Fruit fly (Drosophila melanogaster) S2 (cell line): ENCODE data around the gene Prp31.

Source experiments
- CG8478 ChIP-seq: fragments of >200 bp; optimal IDR thresholded peaks from 2 replicates; lab custom pipeline; 2018
- CTCF ChIP-seq, 2 experiments: fragments of >200 bp; optimal IDR thresholded peaks; 2 replicates each; lab custom pipeline; 2018

The Prp31 gene

dm6 chr3L:15203585-15203984, 44.7 kb downstream of the Prp31 start:
- TF ChIP-seq CTCF (optimal IDR thresholded peaks at IDR 0.05; lab: Kevin White, UChicago): no peak
- TF ChIP-seq CG8478 (lab: Kevin White, UChicago): no peak

- TF ChIP-seq CTCF (optimal IDR thresholded peaks at IDR 0.05; lab: Kevin White, UChicago) (no peak), CG8478 (lab: Kevin White, UChicago) (no peak)
These were observed 47.2 kb downstream of the Prp31 start for dm6 chr3L:15206058-15206457.

- TF ChIP-seq CG8478 (lab: Kevin White, UChicago) (no peak), CTCF (optimal IDR thresholded peaks at IDR 0.05; lab: Kevin White, UChicago) (no peak)
These were observed 48.6 kb downstream of the Prp31 start, which contains the start of gene Prx1 for dm6 chr3L:15207544-15207943. Gene Prx1 (plus strand): TSS chr3L:15207844.

- TF ChIP-seq CG8478 (lab: Kevin White, UChicago) (no peak), CTCF (optimal IDR thresholded peaks at IDR 0.05; lab: Kevin White, UChicago) (no peak)
These were observed 50.0 kb downstream of the Prp31 start for dm6 chr3L:15208695-15209450.
